Fruit fly (Drosophila melanogaster) whole organism, embryonic: ENCODE results near the gene bi.
A peak's percentile ranks its signal among the peaks of the same experiment; 100 is the strongest.

Experiments
- ATbp ChIP-seq: fragments of 200-800 bp; sonication (Bioruptor generic); optimal IDR thresholded peaks from 2 replicates; lab custom pipeline; 2017; ENCODE audit warnings: missing biosample characterization, mild to moderate bottlenecking, missing genetic modification characterization, missing genetic modification reagents
- Awh ChIP-seq: fragments of 200-800 bp; sonication (Bioruptor generic); IDR thresholded peaks from 2 replicates; pipeline ENCODE4, ENCODE4 v1.3.6; 2022; ENCODE audit warnings: missing biosample characterization, missing genetic modification characterization
- Blimp-1 ChIP-seq: fragments of 200-800 bp; sonication (Bioruptor generic); optimal IDR thresholded peaks from 3 replicates; lab custom pipeline; 2018; ENCODE audit warnings: missing biosample characterization, missing genetic modification characterization, mild to moderate bottlenecking, moderate library complexity, missing genetic modification reagents
- CG10462 ChIP-seq: fragments of 200-800 bp; sonication (Bioruptor generic); optimal IDR thresholded peaks from 2 replicates; lab custom pipeline; 2016; ENCODE audit warnings: missing biosample characterization, missing genetic modification characterization
- CG10959 ChIP-seq: fragments of 200-800 bp; sonication (Bioruptor generic); IDR thresholded peaks from 2 replicates; pipeline ENCODE4 v1.3.6; 2022; ENCODE audit warnings: missing biosample characterization, missing genetic modification characterization
- CG12299 ChIP-seq: fragments of 200-800 bp; sonication (Bioruptor generic); optimal IDR thresholded peaks from 2 replicates; lab custom pipeline; 2018; ENCODE audit warnings: missing biosample characterization, mild to moderate bottlenecking, missing genetic modification characterization
- CG12659 ChIP-seq: fragments of 200-800 bp; sonication (Bioruptor generic); optimal IDR thresholded peaks from 3 replicates; lab custom pipeline; 2017; ENCODE audit warnings: mild to moderate bottlenecking, missing biosample characterization, missing genetic modification reagents, missing genetic modification characterization
- CG12744 ChIP-seq: fragments of 200-800 bp; sonication (Bioruptor generic); optimal IDR thresholded peaks from 2 replicates; lab custom pipeline; 2016; ENCODE audit warnings: missing biosample characterization, missing genetic modification characterization
- CG13624 ChIP-seq: fragments of 200-800 bp; sonication (Bioruptor generic); optimal IDR thresholded peaks from 2 replicates; lab custom pipeline; 2016; ENCODE audit warnings: missing biosample characterization, missing genetic modification characterization
- CG1529 ChIP-seq: fragments of 200-800 bp; sonication (Bioruptor generic); optimal IDR thresholded peaks from 3 replicates; lab custom pipeline; 2018; ENCODE audit warnings: missing biosample characterization, missing genetic modification characterization
- CG15479 ChIP-seq: fragments of 200-800 bp; sonication (Bioruptor generic); optimal IDR thresholded peaks from 3 replicates; lab custom pipeline; 2019; ENCODE audit warnings: missing biosample characterization, mild to moderate bottlenecking, missing genetic modification characterization, moderate library complexity
- CG17361 ChIP-seq: fragments of 200-800 bp; sonication (Bioruptor generic); IDR thresholded peaks from 3 replicates; pipeline ENCODE4 v1.3.6; 2022; ENCODE audit warnings: missing biosample characterization, missing genetic modification characterization
- CG2129 ChIP-seq: fragments of 200-800 bp; sonication (Bioruptor generic); IDR thresholded peaks from 2 replicates; pipeline ENCODE4 v1.3.6; 2022; ENCODE audit warnings: missing biosample characterization, missing genetic modification characterization; ENCODE audit not compliant: partially characterized antibody
- CG4730 ChIP-seq: fragments of 200-800 bp; sonication (Bioruptor generic); IDR thresholded peaks from 2 replicates; pipeline ENCODE4 v1.3.6; 2022; ENCODE audit warnings: missing biosample characterization, missing genetic modification characterization
- CG6689 ChIP-seq: fragments of 200-800 bp; sonication (Bioruptor generic); IDR thresholded peaks from 2 replicates; pipeline ENCODE4 v1.3.6; 2022; ENCODE audit warnings: missing biosample characterization, missing genetic modification characterization
- CG7357 ChIP-seq: fragments of 200-800 bp; sonication (Bioruptor generic); IDR thresholded peaks from 3 replicates; pipeline ENCODE4 v1.3.6; 2022; ENCODE audit warnings: missing biosample characterization, missing genetic modification characterization
- CG8478 ChIP-seq: fragments of >200 bp; optimal IDR thresholded peaks from 2 replicates; lab custom pipeline; 2018
- CG9215 ChIP-seq: fragments of 200-800 bp; sonication (Bioruptor generic); IDR thresholded peaks from 2 replicates; pipeline ENCODE4 v1.3.6; 2022; ENCODE audit warnings: missing biosample characterization, missing genetic modification characterization
- CG9817 ChIP-seq: fragments of 200-800 bp; sonication (Bioruptor generic); optimal IDR thresholded peaks from 2 replicates; lab custom pipeline; 2018; ENCODE audit warnings: missing biosample characterization, mild to moderate bottlenecking, missing genetic modification characterization, moderate library complexity
- CG9932 ChIP-seq: fragments of 200-800 bp; sonication (Bioruptor generic); IDR thresholded peaks from 2 replicates; pipeline ENCODE4 v1.3.6; 2022; ENCODE audit warnings: missing biosample characterization, missing genetic modification characterization
- Doc2 ChIP-seq: fragments of 200-800 bp; sonication (Bioruptor generic); IDR thresholded peaks from 2 replicates; pipeline ENCODE4 v1.3.6; 2022; ENCODE audit warnings: missing biosample characterization, missing genetic modification characterization
- Fer3 ChIP-seq: fragments of 200-800 bp; sonication (Bioruptor generic); optimal IDR thresholded peaks from 2 replicates; lab custom pipeline; 2018; ENCODE audit warnings: missing biosample characterization, mild to moderate bottlenecking, missing genetic modification characterization, moderate library complexity
- HLH4C ChIP-seq: fragments of 200-800 bp; sonication (Bioruptor generic); IDR thresholded peaks from 3 replicates; pipeline ENCODE4 v1.3.6; 2022; ENCODE audit warnings: missing biosample characterization, missing genetic modification characterization; ENCODE audit not compliant: partially characterized antibody
- HLHmδ ChIP-seq: fragments of 200-800 bp; sonication (Bioruptor generic); optimal IDR thresholded peaks from 2 replicates; lab custom pipeline; 2018; ENCODE audit warnings: missing biosample characterization, mild to moderate bottlenecking, missing genetic modification characterization, moderate library complexity
- Jarid2 ChIP-seq: fragments of 200-800 bp; sonication (Bioruptor generic); optimal IDR thresholded peaks from 3 replicates; lab custom pipeline; 2017; ENCODE audit warnings: mild to moderate bottlenecking, missing biosample characterization, missing genetic modification reagents, missing genetic modification characterization
- Rfx ChIP-seq: fragments of 200-800 bp; sonication (Bioruptor generic); IDR thresholded peaks from 2 replicates; pipeline ENCODE4 v1.3.6; 2022; ENCODE audit warnings: missing biosample characterization, missing genetic modification characterization
- Sox100B ChIP-seq: fragments of 200-800 bp; sonication (Bioruptor generic); optimal IDR thresholded peaks from 3 replicates; lab custom pipeline; 2018; ENCODE audit warnings: missing biosample characterization, mild to moderate bottlenecking, missing genetic modification characterization
- Ssrp ChIP-seq: fragments of 200-800 bp; sonication (Bioruptor generic); optimal IDR thresholded peaks from 2 replicates; lab custom pipeline; 2018; ENCODE audit warnings: missing biosample characterization, mild to moderate bottlenecking, missing genetic modification characterization, moderate library complexity
- Tbp ChIP-seq: fragments of >200 bp; optimal IDR thresholded peaks from 2 replicates; lab custom pipeline; 2018; ENCODE audit warnings: missing biosample characterization, missing genetic modification characterization
- ac ChIP-seq: fragments of 200-800 bp; sonication (Bioruptor generic); optimal IDR thresholded peaks from 3 replicates; lab custom pipeline; 2017; ENCODE audit warnings: missing biosample characterization, mild to moderate bottlenecking, missing genetic modification characterization
- aop ChIP-seq: fragments of 200-800 bp; sonication (Bioruptor generic); IDR thresholded peaks from 2 replicates; pipeline ENCODE4 v1.3.6; 2022; ENCODE audit warnings: missing biosample characterization, missing genetic modification characterization
- az2 ChIP-seq: fragments of 200-800 bp; sonication (Bioruptor generic); optimal IDR thresholded peaks from 3 replicates; lab custom pipeline; 2016; ENCODE audit warnings: missing biosample characterization, missing genetic modification characterization
- bab2 ChIP-seq: fragments of 200-800 bp; sonication (Bioruptor generic); optimal IDR thresholded peaks from 2 replicates; lab custom pipeline; 2016; ENCODE audit warnings: missing biosample characterization, missing genetic modification characterization
- br ChIP-seq: fragments of >200 bp; optimal IDR thresholded peaks from 2 replicates; lab custom pipeline; 2017
- croc ChIP-seq: fragments of 200-800 bp; sonication (Bioruptor generic); conservative IDR thresholded peaks from 3 replicates; pipeline ENCODE4 v1.3.6; 2022; ENCODE audit warnings: missing biosample characterization, missing genetic modification characterization
- da ChIP-seq: fragments of 200-800 bp; sonication (Bioruptor generic); optimal IDR thresholded peaks from 2 replicates; lab custom pipeline; 2016; ENCODE audit warnings: missing biosample characterization, missing genetic modification characterization
- hth ChIP-seq: fragments of >200 bp; optimal IDR thresholded peaks from 2 replicates; lab custom pipeline; 2017; ENCODE audit warnings: inconsistent platforms
- lbe ChIP-seq: fragments of 200-800 bp; sonication (Bioruptor generic); optimal IDR thresholded peaks from 2 replicates; lab custom pipeline; 2016; ENCODE audit warnings: missing biosample characterization, mild to moderate bottlenecking, missing genetic modification characterization
- nerfin-2 ChIP-seq: fragments of 200-800 bp; sonication (Bioruptor generic); IDR thresholded peaks from 2 replicates; pipeline ENCODE4 v1.3.6; 2022; ENCODE audit warnings: missing biosample characterization, missing genetic modification characterization; ENCODE audit not compliant: partially characterized antibody
- onecut ChIP-seq: fragments of 200-800 bp; sonication (Bioruptor generic); IDR thresholded peaks from 2 replicates; pipeline ENCODE4 v1.3.6; 2022; ENCODE audit warnings: missing biosample characterization, missing genetic modification characterization
- otp ChIP-seq: fragments of 200-800 bp; sonication (Bioruptor generic); IDR thresholded peaks from 3 replicates; pipeline ENCODE4, ENCODE4 v1.3.6; 2022; ENCODE audit warnings: missing biosample characterization, missing genetic modification characterization
- peb ChIP-seq: fragments of 200-800 bp; sonication (Bioruptor generic); IDR thresholded peaks from 2 replicates; pipeline ENCODE4 v1.3.6; 2022; ENCODE audit warnings: missing biosample characterization, missing genetic modification characterization
- phol ChIP-seq: fragments of 200-800 bp; sonication (Bioruptor generic); optimal IDR thresholded peaks from 3 replicates; lab custom pipeline; 2018; ENCODE audit warnings: missing biosample characterization, mild to moderate bottlenecking, missing genetic modification characterization, moderate library complexity
- pita ChIP-seq: fragments of 200-800 bp; sonication (Bioruptor generic); optimal IDR thresholded peaks from 2 replicates; lab custom pipeline; 2017; ENCODE audit warnings: missing biosample characterization, mild to moderate bottlenecking, missing genetic modification characterization
- pzg ChIP-seq: fragments of 200-800 bp; sonication (Bioruptor generic); optimal IDR thresholded peaks from 3 replicates; lab custom pipeline; 2018; ENCODE audit warnings: missing biosample characterization, mild to moderate bottlenecking, missing genetic modification characterization, moderate library complexity
- ranshi ChIP-seq: fragments of 200-800 bp; sonication (Bioruptor generic); IDR thresholded peaks from 2 replicates; pipeline ENCODE4 v1.3.6; 2022; ENCODE audit warnings: missing biosample characterization, missing genetic modification characterization
- sim ChIP-seq: fragments of 200-800 bp; sonication (Bioruptor generic); IDR thresholded peaks from 2 replicates; pipeline ENCODE4 v1.3.6; 2022; ENCODE audit warnings: missing biosample characterization, missing genetic modification characterization
- so ChIP-seq: fragments of 200-800 bp; sonication (Bioruptor generic); IDR thresholded peaks from 3 replicates; pipeline ENCODE4 v1.3.6; 2022; ENCODE audit warnings: missing biosample characterization, missing genetic modification characterization
- ssp ChIP-seq: fragments of 200-800 bp; sonication (Bioruptor generic); IDR thresholded peaks from 2 replicates; pipeline ENCODE4 v1.3.6; 2022; ENCODE audit warnings: missing biosample characterization, missing genetic modification characterization
- tap ChIP-seq: fragments of 200-800 bp; optimal IDR thresholded peaks from 3 replicates; lab custom pipeline; 2019; ENCODE audit warnings: missing biosample characterization, mild to moderate bottlenecking, missing genetic modification characterization, moderate library complexity
- tll ChIP-seq, 2 experiments: fragments of 200-800 bp in 1 of 2; fragments of >200 bp in 1 of 2; sonication (Bioruptor generic) in 1 of 2; optimal IDR thresholded peaks; 2 replicates each; lab custom pipeline; 2017 to 2019; ENCODE audit warnings: missing biosample characterization in 2 of 2, missing genetic modification characterization in 2 of 2, mild to moderate bottlenecking in 1 of 2, moderate library complexity in 1 of 2
- wek ChIP-seq: fragments of 200-800 bp; sonication (Bioruptor generic); optimal IDR thresholded peaks from 3 replicates; lab custom pipeline; 2018; ENCODE audit warnings: missing biosample characterization, mild to moderate bottlenecking, missing genetic modification characterization, moderate library complexity
- zen ChIP-seq: fragments of 200-800 bp; sonication (Bioruptor generic); optimal IDR thresholded peaks from 3 replicates; lab custom pipeline; 2018; ENCODE audit warnings: missing biosample characterization, mild to moderate bottlenecking, missing genetic modification characterization, moderate library complexity

bi gene

DNA sequence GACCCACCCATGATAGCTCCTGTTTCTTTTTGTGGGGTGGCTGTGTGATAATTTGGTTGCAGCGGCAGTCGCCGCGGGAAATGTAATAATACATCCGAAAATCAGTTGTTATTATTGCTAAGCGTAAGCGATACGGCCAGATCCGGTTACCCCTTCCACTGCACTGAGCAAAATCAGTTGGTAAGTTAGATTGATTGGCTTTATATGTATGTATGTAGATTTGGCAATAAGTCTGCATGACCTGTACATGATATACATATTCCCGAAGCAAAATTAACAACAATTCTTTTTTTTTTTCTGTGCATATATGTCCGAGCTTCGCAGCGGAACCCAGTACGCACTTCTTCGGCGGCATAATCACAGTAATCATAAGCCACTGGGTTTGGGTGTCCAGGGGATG, 85.6 kb downstream of the bi start (continued):
- TF ChIP-seq Tbp (GFP tag; lab: Kevin White, UChicago) (no peak), CG10462 (GFP tag; lab: Kevin White, UChicago) (no peak), otp (GFP tag; lab: Robert Waterston, UW) (no peak), pita (GFP tag; lab: Kevin White, UChicago) (no peak), CG7357 (GFP tag; lab: Robert Waterston, UW) (no peak), croc (GFP tag; lab: Robert Waterston, UW) (no peak; the same call in 2 of the 3 replicates), da (GFP tag; lab: Kevin White, UChicago) (no peak), Rfx (GFP tag; lab: Robert Waterston, UW) (no peak), CG15479 (GFP tag; lab: Kevin White, UChicago) (no peak), CG9817 (tag; lab: Kevin White, UChicago) (no peak), ATbp (GFP tag; lab: Kevin White, UChicago) (peak; percentile 36), br (lab: Kevin White, UChicago) (no peak), CG9215 (no peak), Awh (GFP tag; lab: Robert Waterston, UW) (peak; percentile 59; the same call in 1 of the 2 replicates), lbe (GFP tag; lab: Kevin White, UChicago) (no peak), phol (tag; lab: Kevin White, UChicago) (peak; percentile 40), Jarid2 (GFP tag; lab: Kevin White, UChicago) (no peak), CG6689 (GFP tag; lab: Robert Waterston, UW) (peak; percentile 55), ac (GFP tag; lab: Kevin White, UChicago) (no peak), wek (GFP tag; lab: Kevin White, UChicago) (no peak), ssp (GFP tag; lab: Robert Waterston, UW) (0 out of 2 replicates have a peak, but pooled peaks have one; percentile 31), Fer3 (tag; lab: Kevin White, UChicago) (no peak), pzg (GFP tag; lab: Kevin White, UChicago) (no peak), tll (GFP tag; optimal IDR thresholded peaks at IDR 0.05; lab: Kevin White, UChicago) (no peak), zen (tag; lab: Kevin White, UChicago) (peak; percentile 18), Doc2 (no peak), nerfin-2 (GFP tag; lab: Robert Waterston, UW) (no peak), onecut (GFP tag; lab: Robert Waterston, UW) (peak; percentile 41; the same call in 1 of the 2 replicates), CG2129 (GFP tag; lab: Robert Waterston, UW) (no peak), Blimp-1 (GFP tag; lab: Kevin White, UChicago) (peak; percentile 54), Ssrp (peak; percentile 31), CG9932 (GFP tag; lab: Robert Waterston, UW) (no peak), CG17361 (GFP tag; lab: Robert Waterston, UW) (peak; percentile 38; the same call in 1 of the 3 replicates), bab2 (GFP tag; lab: Kevin White, UChicago) (peak; percentile 57), ranshi (no peak), CG8478 (lab: Kevin White, UChicago) (no peak), CG12744 (no peak), so (no peak), hth (no peak), aop (GFP tag; lab: Robert Waterston, UW) (no peak), CG1529 (GFP tag; lab: Kevin White, UChicago) (no peak), CG12299 (no peak), tap (tag; lab: Kevin White, UChicago) (no peak), HLHmδ (no peak), CG12659 (GFP tag; lab: Kevin White, UChicago) (no peak), HLH4C (no peak), CG4730 (GFP tag; lab: Robert Waterston, UW) (no peak), sim (GFP tag; lab: Robert Waterston, UW) (no peak), peb (GFP tag; lab: Robert Waterston, UW) (no peak), CG13624 (GFP tag; lab: Kevin White, UChicago) (no peak), CG10959 (no peak), az2 (GFP tag; lab: Kevin White, UChicago) (peak; percentile 43), Sox100B (peak; percentile 6)
